Fruit fly (Drosophila melanogaster) whole organism, embryonic: ENCODE measurements around the gene CG32267.

Source experiments
- Bteb2 ChIP-seq: fragments of 200-800 bp; sonication (Bioruptor generic); optimal IDR thresholded peaks from 2 replicates; lab custom pipeline; 2016; ENCODE audit warnings: missing biosample characterization, missing genetic modification characterization
- CG10274 ChIP-seq: fragments of 200-800 bp; sonication (Bioruptor generic); optimal IDR thresholded peaks from 3 replicates; lab custom pipeline; 2017; ENCODE audit warnings: missing biosample characterization, mild to moderate bottlenecking, missing genetic modification characterization
- CG10366 ChIP-seq: fragments of 200-800 bp; sonication (Bioruptor generic); IDR thresholded peaks from 2 replicates; pipeline ENCODE4 v1.3.6; 2022; ENCODE audit warnings: missing biosample characterization, missing genetic modification characterization
- CG11398 ChIP-seq: fragments of 200-800 bp; sonication (Bioruptor generic); optimal IDR thresholded peaks from 2 replicates; lab custom pipeline; 2016; ENCODE audit warnings: missing biosample characterization, missing genetic modification characterization
- CG11695 ChIP-seq: fragments of 200-800 bp; sonication (Bioruptor generic); IDR thresholded peaks from 3 replicates; pipeline ENCODE4 v1.3.6; 2022; ENCODE audit warnings: missing biosample characterization, missing genetic modification characterization
- CG12155 ChIP-seq: fragments of 200-800 bp; sonication (Bioruptor generic); optimal IDR thresholded peaks from 3 replicates; lab custom pipeline; 2016; ENCODE audit warnings: missing biosample characterization, missing genetic modification characterization
- CG13287 ChIP-seq: fragments of 200-800 bp; sonication (Bioruptor generic); IDR thresholded peaks from 2 replicates; pipeline ENCODE4 v1.3.6; 2022; ENCODE audit warnings: missing biosample characterization, missing genetic modification characterization; ENCODE audit not compliant: partially characterized antibody
- CG13296 ChIP-seq: fragments of 200-800 bp; sonication (Bioruptor generic); optimal IDR thresholded peaks from 3 replicates; lab custom pipeline; 2018; ENCODE audit warnings: missing biosample characterization, mild to moderate bottlenecking, missing genetic modification characterization
- CG14014 ChIP-seq: fragments of 200-800 bp; sonication (Bioruptor generic); IDR thresholded peaks from 2 replicates; pipeline ENCODE4 v1.3.6; 2022; ENCODE audit warnings: missing biosample characterization, missing genetic modification characterization
- CG14710 ChIP-seq: fragments of 200-800 bp; sonication (Bioruptor generic); optimal IDR thresholded peaks from 3 replicates; lab custom pipeline; 2019; ENCODE audit warnings: missing biosample characterization, mild to moderate bottlenecking, missing genetic modification characterization, moderate library complexity
- CG15479 ChIP-seq: fragments of 200-800 bp; sonication (Bioruptor generic); optimal IDR thresholded peaks from 3 replicates; lab custom pipeline; 2019; ENCODE audit warnings: missing biosample characterization, mild to moderate bottlenecking, missing genetic modification characterization, moderate library complexity
- CG15601 ChIP-seq: fragments of 200-800 bp; sonication (Bioruptor generic); optimal IDR thresholded peaks from 3 replicates; lab custom pipeline; 2019; ENCODE audit warnings: missing biosample characterization, mild to moderate bottlenecking, missing genetic modification characterization, moderate library complexity
- CG1647 ChIP-seq: fragments of 200-800 bp; sonication (Bioruptor generic); optimal IDR thresholded peaks from 3 replicates; lab custom pipeline; 2016; ENCODE audit warnings: missing biosample characterization, missing genetic modification characterization
- CG17385 ChIP-seq: fragments of 200-800 bp; sonication (Bioruptor generic); optimal IDR thresholded peaks from 3 replicates; lab custom pipeline; 2018; ENCODE audit warnings: missing biosample characterization, mild to moderate bottlenecking, missing genetic modification characterization
- CG17568 ChIP-seq: fragments of 200-800 bp; sonication (Bioruptor generic); optimal IDR thresholded peaks from 2 replicates; lab custom pipeline; 2018; ENCODE audit warnings: missing biosample characterization, mild to moderate bottlenecking, missing genetic modification characterization, moderate library complexity
- CG2199 ChIP-seq: fragments of 200-800 bp; sonication (Bioruptor generic); IDR thresholded peaks from 3 replicates; pipeline ENCODE4 v1.3.6; 2022; ENCODE audit warnings: missing biosample characterization, missing genetic modification characterization
- CG3281 ChIP-seq: fragments of 200-800 bp; sonication (Bioruptor generic); optimal IDR thresholded peaks from 3 replicates; lab custom pipeline; 2017; ENCODE audit warnings: missing biosample characterization, mild to moderate bottlenecking, missing genetic modification characterization
- CG34224 ChIP-seq: fragments of 200-800 bp; sonication (Bioruptor generic); IDR thresholded peaks from 3 replicates; pipeline ENCODE4 v1.3.6; 2022; ENCODE audit warnings: missing biosample characterization, missing genetic modification characterization; ENCODE audit not compliant: partially characterized antibody
- CG7928 ChIP-seq: fragments of 200-800 bp; sonication (Bioruptor generic); optimal IDR thresholded peaks from 2 replicates; lab custom pipeline; 2017; ENCODE audit warnings: missing biosample characterization, mild to moderate bottlenecking, missing genetic modification characterization
- CG8359 ChIP-seq: fragments of 200-800 bp; sonication (Bioruptor generic); optimal IDR thresholded peaks from 2 replicates; lab custom pipeline; 2017; ENCODE audit warnings: missing biosample characterization, mild to moderate bottlenecking, missing genetic modification characterization, borderline replicate concordance
- CG8924 ChIP-seq: fragments of 200-800 bp; optimal IDR thresholded peaks from 3 replicates; lab custom pipeline; 2019; ENCODE audit warnings: missing biosample characterization, mild to moderate bottlenecking, missing genetic modification characterization, moderate library complexity
- CG9437 ChIP-seq: fragments of 200-800 bp; sonication (Bioruptor generic); optimal IDR thresholded peaks from 2 replicates; lab custom pipeline; 2018; ENCODE audit warnings: missing biosample characterization, mild to moderate bottlenecking, missing genetic modification characterization
- CG9876 ChIP-seq: fragments of 200-800 bp; sonication (Bioruptor generic); optimal IDR thresholded peaks from 2 replicates; lab custom pipeline; 2016; ENCODE audit warnings: missing biosample characterization, missing genetic modification characterization
- Dfd ChIP-seq, 2 experiments: fragments of >200 bp; optimal IDR thresholded peaks; 2 replicates each; lab custom pipeline; 2017; ENCODE audit warnings: missing biosample characterization in 2 of 2, missing genetic modification characterization in 2 of 2
- Dip3 ChIP-seq: fragments of 200-800 bp; sonication (Bioruptor generic); optimal IDR thresholded peaks from 3 replicates; lab custom pipeline; 2016; ENCODE audit warnings: missing biosample characterization, missing genetic modification characterization
- Drgx ChIP-seq: fragments of 200-800 bp; sonication (Bioruptor generic); IDR thresholded peaks from 2 replicates; pipeline ENCODE4 v1.3.6; 2022; ENCODE audit warnings: missing biosample characterization, missing genetic modification characterization
- Fer2 ChIP-seq: fragments of 200-800 bp; sonication (Bioruptor generic); optimal IDR thresholded peaks from 2 replicates; lab custom pipeline; 2018; ENCODE audit warnings: missing biosample characterization, mild to moderate bottlenecking, missing genetic modification characterization, moderate library complexity
- H2.0 ChIP-seq: fragments of 200-800 bp; sonication (Bioruptor generic); IDR thresholded peaks from 2 replicates; pipeline ENCODE4 v1.3.6; 2022; ENCODE audit warnings: missing biosample characterization, missing genetic modification characterization
- Myb ChIP-seq: fragments of 200-800 bp; sonication (Bioruptor generic); optimal IDR thresholded peaks from 2 replicates; lab custom pipeline; 2016; ENCODE audit warnings: missing biosample characterization, missing genetic modification characterization
- NfI ChIP-seq: fragments of 200-800 bp; sonication (Bioruptor generic); optimal IDR thresholded peaks from 3 replicates; lab custom pipeline; 2018; ENCODE audit warnings: missing biosample characterization, mild to moderate bottlenecking, missing genetic modification characterization, moderate library complexity
- Rx ChIP-seq: fragments of 200-800 bp; sonication (Bioruptor generic); IDR thresholded peaks from 2 replicates; pipeline ENCODE4 v1.3.6; 2022; ENCODE audit warnings: missing biosample characterization, missing genetic modification characterization
- Sin3A ChIP-seq: fragments of >200 bp; optimal IDR thresholded peaks from 2 replicates; lab custom pipeline; 2018
- Sox102F ChIP-seq: fragments of 200-800 bp; sonication (Bioruptor generic); optimal IDR thresholded peaks from 2 replicates; lab custom pipeline; 2018; ENCODE audit warnings: missing biosample characterization, mild to moderate bottlenecking, missing genetic modification characterization, moderate library complexity
- ase ChIP-seq: fragments of 200-800 bp; sonication (Bioruptor generic); IDR thresholded peaks from 3 replicates; pipeline ENCODE4 v1.3.6; 2022; ENCODE audit warnings: missing biosample characterization, missing genetic modification characterization
- btn ChIP-seq: fragments of 200-800 bp; sonication (Bioruptor generic); optimal IDR thresholded peaks from 2 replicates; lab custom pipeline; 2016; ENCODE audit warnings: missing biosample characterization, missing genetic modification characterization
- cwo ChIP-seq: fragments of 200-800 bp; sonication (Bioruptor generic); optimal IDR thresholded peaks from 3 replicates; lab custom pipeline; 2017; ENCODE audit warnings: missing biosample characterization, missing genetic modification characterization, mild to moderate bottlenecking, moderate library complexity, missing genetic modification reagents
- da ChIP-seq: fragments of 200-800 bp; sonication (Bioruptor generic); optimal IDR thresholded peaks from 2 replicates; lab custom pipeline; 2016; ENCODE audit warnings: missing biosample characterization, missing genetic modification characterization
- danr ChIP-seq: fragments of 200-800 bp; sonication (Bioruptor generic); IDR thresholded peaks from 2 replicates; pipeline ENCODE4 v1.3.6; 2022; ENCODE audit warnings: missing biosample characterization, missing genetic modification characterization
- grau ChIP-seq: fragments of 200-800 bp; optimal IDR thresholded peaks from 3 replicates; lab custom pipeline; 2019; ENCODE audit warnings: missing biosample characterization, mild to moderate bottlenecking, missing genetic modification characterization, moderate library complexity
- gsb ChIP-seq: fragments of 200-800 bp; sonication (Bioruptor generic); IDR thresholded peaks from 2 replicates; pipeline ENCODE4 v1.3.6; 2022; ENCODE audit warnings: missing biosample characterization, missing genetic modification characterization
- mirr ChIP-seq: fragments of 200-800 bp; sonication (Bioruptor generic); optimal IDR thresholded peaks from 3 replicates; lab custom pipeline; 2018; ENCODE audit warnings: missing biosample characterization, mild to moderate bottlenecking, missing genetic modification characterization
- pfk ChIP-seq: fragments of 200-800 bp; sonication (Bioruptor generic); optimal IDR thresholded peaks from 2 replicates; lab custom pipeline; 2018; ENCODE audit warnings: missing biosample characterization, mild to moderate bottlenecking, missing genetic modification characterization, moderate library complexity
- phol ChIP-seq: fragments of 200-800 bp; sonication (Bioruptor generic); optimal IDR thresholded peaks from 3 replicates; lab custom pipeline; 2018; ENCODE audit warnings: missing biosample characterization, mild to moderate bottlenecking, missing genetic modification characterization, moderate library complexity
- pnt ChIP-seq: fragments of 200-800 bp; sonication (Bioruptor generic); optimal IDR thresholded peaks from 3 replicates; lab custom pipeline; 2016; ENCODE audit warnings: missing biosample characterization, missing genetic modification characterization
- psq ChIP-seq: fragments of 200-800 bp; sonication (Bioruptor generic); optimal IDR thresholded peaks from 2 replicates; lab custom pipeline; 2017; ENCODE audit warnings: missing biosample characterization, missing genetic modification characterization
- schlank ChIP-seq: fragments of 200-800 bp; sonication (Bioruptor generic); optimal IDR thresholded peaks from 2 replicates; lab custom pipeline; 2018; ENCODE audit warnings: missing biosample characterization, mild to moderate bottlenecking, missing genetic modification characterization
- ssp ChIP-seq: fragments of 200-800 bp; sonication (Bioruptor generic); IDR thresholded peaks from 2 replicates; pipeline ENCODE4 v1.3.6; 2022; ENCODE audit warnings: missing biosample characterization, missing genetic modification characterization
- wdn ChIP-seq: fragments of 200-800 bp; sonication (Bioruptor generic); IDR thresholded peaks from 2 replicates; pipeline ENCODE4 v1.3.6; 2022; ENCODE audit warnings: missing biosample characterization, missing genetic modification characterization
- zen2 ChIP-seq: fragments of 200-800 bp; sonication (Bioruptor generic); IDR thresholded peaks from 3 replicates; pipeline ENCODE4 v1.3.6; 2022; ENCODE audit warnings: missing biosample characterization, missing genetic modification characterization; ENCODE audit not compliant: partially characterized antibody
- zfh2 ChIP-seq: fragments of 200-800 bp; sonication (Bioruptor generic); optimal IDR thresholded peaks from 2 replicates; lab custom pipeline; 2016; ENCODE audit warnings: missing biosample characterization, missing genetic modification characterization

CG32267 gene

DNA sequence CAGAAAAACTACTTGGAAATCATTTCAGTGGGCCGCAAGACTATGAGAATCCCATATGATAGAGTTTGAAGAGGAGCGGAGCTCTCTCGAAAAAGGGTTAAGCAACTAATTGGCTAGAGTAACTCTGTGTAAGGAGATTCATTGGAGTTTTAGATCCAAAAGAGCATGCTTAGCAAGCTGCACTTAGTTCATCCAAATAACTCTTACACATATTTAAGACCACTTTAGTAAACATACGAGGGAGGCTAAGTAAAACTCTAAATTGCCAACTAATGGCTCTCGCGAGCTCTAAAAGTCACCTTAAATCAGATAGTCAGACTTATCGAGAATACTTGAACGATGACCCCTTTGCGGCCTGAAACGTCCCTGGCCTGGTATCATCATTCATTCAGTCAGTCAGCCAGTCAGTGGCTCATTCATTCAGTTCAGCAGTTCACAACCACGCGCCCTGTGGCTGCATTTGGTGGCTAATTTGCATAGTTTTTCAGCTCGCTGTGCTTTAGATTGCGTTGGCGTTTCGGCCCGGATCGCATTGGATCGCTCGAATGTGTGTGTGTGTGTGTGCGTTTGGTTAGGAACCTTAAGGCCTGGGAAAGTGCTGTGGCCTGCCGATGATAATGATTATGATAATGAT lies 16.9 kb downstream of the CG32267 start (continued):
- peak; percentile 54; the same call in 1 of the 3 replicates for TF ChIP-seq CG2199 (GFP tag; lab: Robert Waterston, UW)
- no peak for TF ChIP-seq CG11398 (GFP tag; lab: Kevin White, UChicago)
- no peak for TF ChIP-seq cwo (GFP tag; lab: Kevin White, UChicago)
- TF ChIP-seq da, result no peak
- no peak for TF ChIP-seq Fer2 (tag; lab: Kevin White, UChicago)
- no peak for TF ChIP-seq CG9876 (GFP tag; lab: Kevin White, UChicago)
- no peak for TF ChIP-seq CG15479 (GFP tag; lab: Kevin White, UChicago)
- no peak for TF ChIP-seq CG1647
- TF ChIP-seq CG13296 (GFP tag; lab: Kevin White, UChicago), result no peak
- TF ChIP-seq CG9437 (GFP tag; lab: Kevin White, UChicago), result no peak
- TF ChIP-seq CG8924, result no peak
- peak; percentile 1 for TF ChIP-seq grau (tag; lab: Kevin White, UChicago)
- no peak for TF ChIP-seq CG17385 (GFP tag; lab: Kevin White, UChicago)
- TF ChIP-seq CG10274 (GFP tag; lab: Kevin White, UChicago), result no peak
- TF ChIP-seq Rx (GFP tag; lab: Robert Waterston, UW), result peak; percentile 19; the same call in 1 of the 2 replicates
- no peak for TF ChIP-seq Myb
- no peak for TF ChIP-seq Bteb2 (GFP tag; lab: Kevin White, UChicago)
- no peak for TF ChIP-seq schlank
- TF ChIP-seq CG7928, result no peak
- TF ChIP-seq CG10366 (GFP tag; lab: Robert Waterston, UW), result peak; percentile 20; the same call in 1 of the 2 replicates
- no peak for TF ChIP-seq zfh2 (GFP tag; lab: Kevin White, UChicago)
- TF ChIP-seq gsb (GFP tag; lab: Robert Waterston, UW), result no peak
- no peak for TF ChIP-seq CG8359 (GFP tag; lab: Kevin White, UChicago)
- no peak for TF ChIP-seq CG34224 (GFP tag; lab: Robert Waterston, UW)
- TF ChIP-seq Dfd (GFP tag; optimal IDR thresholded peaks at IDR 0.05; lab: Kevin White, UChicago), result no peak
- peak; percentile 45 for TF ChIP-seq phol (tag; lab: Kevin White, UChicago)
- no peak for TF ChIP-seq CG14710 (tag; lab: Kevin White, UChicago)
- TF ChIP-seq btn (GFP tag; lab: Kevin White, UChicago), result no peak
- no peak for TF ChIP-seq CG11695 (GFP tag; lab: Robert Waterston, UW)
- no peak for TF ChIP-seq CG12155 (GFP tag; lab: Kevin White, UChicago)
- TF ChIP-seq ase (GFP tag; lab: Robert Waterston, UW), result peak; percentile 30; the same call in 1 of the 3 replicates
- no peak for TF ChIP-seq danr
- no peak for TF ChIP-seq Sin3A
- TF ChIP-seq CG14014 (GFP tag; lab: Robert Waterston, UW), result 0 out of 2 replicates have a peak, but pooled peaks have one; percentile 16
- no peak for TF ChIP-seq CG13287 (GFP tag; lab: Robert Waterston, UW)
- 0 out of 2 replicates have a peak, but pooled peaks have one; percentile 5 for TF ChIP-seq Drgx (GFP tag; lab: Robert Waterston, UW)
- no peak for TF ChIP-seq pfk (GFP tag; lab: Kevin White, UChicago)
- TF ChIP-seq NfI (GFP tag; lab: Kevin White, UChicago), result no peak
- peak; percentile 30 for TF ChIP-seq pnt (GFP tag; lab: Kevin White, UChicago)
- TF ChIP-seq ssp (GFP tag; lab: Robert Waterston, UW), result peak; percentile 53
- TF ChIP-seq CG15601 (tag; lab: Kevin White, UChicago), result no peak
- TF ChIP-seq wdn (GFP tag; lab: Robert Waterston, UW), result no peak
- peak; percentile 22; the same call in 1 of the 2 replicates for TF ChIP-seq H2.0 (GFP tag; lab: Robert Waterston, UW)
- no peak for TF ChIP-seq CG17568
- peak; percentile 57 for TF ChIP-seq Sox102F (GFP tag; lab: Kevin White, UChicago)
- TF ChIP-seq Dip3 (GFP tag; lab: Kevin White, UChicago), result no peak
- no peak for TF ChIP-seq CG3281 (GFP tag; lab: Kevin White, UChicago)
- no peak for TF ChIP-seq mirr
- no peak for TF ChIP-seq psq (GFP tag; lab: Kevin White, UChicago)
- no peak for TF ChIP-seq zen2 (GFP tag; lab: Robert Waterston, UW)
